Fruit fly (Drosophila melanogaster): ENCODE data around the gene CycG.

CycG gene

DNA sequence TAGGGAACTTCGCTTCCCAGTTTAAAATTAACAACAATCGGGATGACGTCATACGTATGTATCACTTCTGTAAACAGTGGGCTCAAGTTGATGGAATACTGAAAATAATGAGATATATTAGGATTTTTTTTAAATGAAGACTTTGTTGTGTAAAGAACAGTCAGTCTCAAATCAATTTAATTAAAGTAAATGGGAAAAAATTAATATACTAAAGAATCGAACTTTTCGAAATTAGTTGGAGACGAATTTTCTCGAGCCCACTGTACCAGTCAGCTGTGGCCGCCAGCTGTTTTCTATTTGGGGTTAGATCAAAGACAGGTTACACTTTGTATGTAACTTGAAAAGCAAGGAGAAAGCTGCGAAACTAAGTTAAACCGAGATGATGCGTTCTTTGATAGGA, 24.1 kb downstream of the CycG start, which contains the start of gene CG1635 (continued):
- TF ChIP-seq CG1621 (tag; optimal IDR thresholded peaks at IDR 0.05) (peak; percentile 96), achi (GFP tag; optimal IDR thresholded peaks at IDR 0.05) (peak; percentile 99), Sox14 (GFP tag; optimal IDR thresholded peaks at IDR 0.05) (peak; percentile 99), topi (GFP tag; optimal IDR thresholded peaks at IDR 0.05) (peak; percentile 98), Sox102F (GFP tag; optimal IDR thresholded peaks at IDR 0.05) (peak; percentile 99), Hr38 (GFP tag; optimal IDR thresholded peaks at IDR 0.05) (peak; percentile 76), Ets96B (tag; optimal IDR thresholded peaks at IDR 0.05) (peak; percentile 97), CG16779 (tag; optimal IDR thresholded peaks at IDR 0.05) (peak; percentile 94), CG11294 (GFP tag; IDR thresholded peaks at IDR 0.05) (peak; percentile 99), fd85E (GFP tag; optimal IDR thresholded peaks at IDR 0.05) (peak; percentile 93), spab (GFP tag; optimal IDR thresholded peaks at IDR 0.05) (peak; percentile 94), CG8632 (GFP tag; optimal IDR thresholded peaks at IDR 0.05) (peak; percentile 99), CG32006 (GFP tag; optimal IDR thresholded peaks at IDR 0.05) (peak; percentile 99), CG6792 (GFP tag; optimal IDR thresholded peaks at IDR 0.05) (peak; percentile 97), CG7368 (GFP tag; optimal IDR thresholded peaks at IDR 0.05) (peak; percentile 97), CG6808 (GFP tag; optimal IDR thresholded peaks at IDR 0.05) (peak; percentile 94), dsx (GFP tag; optimal IDR thresholded peaks at IDR 0.05; ENCODE audit: poor library complexity, severe bottlenecking) (peak; percentile 87), CG34406 (GFP tag; optimal IDR thresholded peaks at IDR 0.05) (peak; percentile 99), Blimp-1 (GFP tag; optimal IDR thresholded peaks at IDR 0.05) (peak; percentile 92), CG6854 (GFP tag; optimal IDR thresholded peaks at IDR 0.05) (peak; percentile 97)

DNA sequence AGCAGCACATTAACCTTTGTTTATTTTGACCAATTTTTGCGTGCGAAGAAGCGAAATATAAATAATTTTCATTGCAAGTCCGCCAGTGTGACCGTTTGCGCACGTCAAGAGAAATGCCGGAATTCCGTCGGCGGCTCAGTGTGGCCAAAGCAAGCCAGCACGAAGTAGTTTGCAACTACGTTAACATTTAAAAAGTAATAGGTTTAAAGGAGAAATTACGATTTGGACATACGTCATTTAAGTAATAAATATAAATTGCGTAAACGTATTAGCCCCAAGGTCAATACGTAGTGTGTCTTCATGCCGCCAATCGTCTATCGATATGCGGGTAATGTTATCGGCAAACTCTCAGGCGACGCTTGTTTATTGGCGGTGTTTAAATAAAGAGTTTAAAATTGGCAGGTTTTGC, 31.9 kb downstream of the CycG start, which contains the start of the genes pygo and rod:
Gene pygo (minus strand): TSS at position 114 of the 409 bp plus-strand sequence.
Gene rod (plus strand): TSS at position 366 of the 409 bp plus-strand sequence.
- TF ChIP-seq esn (GFP tag; optimal IDR thresholded peaks at IDR 0.05) (peak; percentile 20), fkh (GFP tag; optimal IDR thresholded peaks at IDR 0.05) (peak; percentile 7), Blimp-1 (GFP tag; optimal IDR thresholded peaks at IDR 0.05) (no peak), CG10631 (GFP tag; optimal IDR thresholded peaks at IDR 0.05) (no peak), CG15336 (GFP tag; IDR thresholded peaks at IDR 0.05) (no peak), Eip78C (GFP tag) (peak; percentile 78), CG1621 (tag; optimal IDR thresholded peaks at IDR 0.05) (peak; percentile 40)

DNA sequence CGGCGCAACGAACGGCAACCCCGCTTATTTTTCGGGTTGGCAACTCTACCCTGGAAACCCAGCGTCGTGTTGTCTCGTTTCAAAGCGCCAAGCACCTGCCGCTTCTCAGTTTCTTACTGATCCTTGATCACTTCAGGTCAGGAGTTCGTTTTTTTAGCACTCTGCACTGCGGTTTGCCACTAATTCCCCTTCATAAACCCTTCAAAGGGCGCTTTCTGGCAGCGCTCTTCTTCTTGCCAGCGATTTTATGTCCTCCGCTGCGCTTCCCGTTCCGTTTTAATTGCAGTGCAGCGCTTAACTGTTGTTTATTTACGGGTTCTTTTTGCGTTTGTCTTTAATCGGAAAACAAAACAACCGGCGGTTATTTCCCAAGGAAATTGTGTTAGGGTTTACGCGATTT, 32.4 kb downstream of the CycG start:
- TF ChIP-seq Eip93F (GFP tag; optimal IDR thresholded peaks at IDR 0.05) (no peak), CG11762 (GFP tag; optimal IDR thresholded peaks at IDR 0.05; ENCODE audit: insufficient read depth) (no peak), CG8119 (GFP tag; IDR thresholded peaks at IDR 0.05) (no peak), lz (GFP tag; optimal IDR thresholded peaks at IDR 0.05) (no peak), Ets21C (GFP tag; optimal IDR thresholded peaks at IDR 0.05) (no peak), CG34406 (GFP tag; optimal IDR thresholded peaks at IDR 0.05) (no peak), CG31627 (GFP tag; optimal IDR thresholded peaks at IDR 0.05) (no peak), CG6854 (GFP tag; optimal IDR thresholded peaks at IDR 0.05) (no peak), fd85E (GFP tag; optimal IDR thresholded peaks at IDR 0.05) (no peak)

DNA sequence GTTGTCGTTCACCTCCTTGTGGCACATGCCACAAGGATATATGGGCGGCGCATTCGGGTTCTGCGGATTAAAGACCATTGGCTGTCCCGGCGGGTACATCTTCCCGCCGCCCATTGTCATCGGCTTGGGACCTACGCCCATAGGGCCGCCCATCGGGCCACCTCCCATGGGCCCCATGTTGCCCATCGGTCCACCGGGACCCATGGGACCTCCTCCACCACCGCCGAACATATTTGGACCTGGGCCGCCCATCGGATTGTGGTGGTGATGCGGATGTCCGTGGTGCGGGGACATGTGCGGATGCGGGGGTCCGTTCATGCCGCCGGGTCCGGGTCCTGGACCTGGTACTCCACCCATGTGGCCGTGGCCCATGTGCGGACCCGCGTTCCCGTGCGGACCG, 35.1 kb downstream of the CycG start:
- TF ChIP-seq CG6808 (GFP tag; optimal IDR thresholded peaks at IDR 0.05) = no peak
- TF ChIP-seq svp (GFP tag) = no peak
- no peak for TF ChIP-seq topi (GFP tag; optimal IDR thresholded peaks at IDR 0.05)
- TF ChIP-seq CG6163 (GFP tag; IDR thresholded peaks at IDR 0.05) = no peak
- TF ChIP-seq CG8632 (GFP tag; optimal IDR thresholded peaks at IDR 0.05) = no peak
- TF ChIP-seq CG3919 (GFP tag; optimal IDR thresholded peaks at IDR 0.05) = no peak
- no peak for TF ChIP-seq CG8319 (GFP tag; optimal IDR thresholded peaks at IDR 0.05)
